Fruit fly (Drosophila melanogaster) S2 (cell line): ENCODE results near the gene CG42264.

Experiments
- CG8478 ChIP-seq: fragments of >200 bp; optimal IDR thresholded peaks from 2 replicates; lab custom pipeline; 2018
- CTCF ChIP-seq, 2 experiments: fragments of >200 bp; optimal IDR thresholded peaks; 2 replicates each; lab custom pipeline; 2018

Gene CG42264

DNA sequence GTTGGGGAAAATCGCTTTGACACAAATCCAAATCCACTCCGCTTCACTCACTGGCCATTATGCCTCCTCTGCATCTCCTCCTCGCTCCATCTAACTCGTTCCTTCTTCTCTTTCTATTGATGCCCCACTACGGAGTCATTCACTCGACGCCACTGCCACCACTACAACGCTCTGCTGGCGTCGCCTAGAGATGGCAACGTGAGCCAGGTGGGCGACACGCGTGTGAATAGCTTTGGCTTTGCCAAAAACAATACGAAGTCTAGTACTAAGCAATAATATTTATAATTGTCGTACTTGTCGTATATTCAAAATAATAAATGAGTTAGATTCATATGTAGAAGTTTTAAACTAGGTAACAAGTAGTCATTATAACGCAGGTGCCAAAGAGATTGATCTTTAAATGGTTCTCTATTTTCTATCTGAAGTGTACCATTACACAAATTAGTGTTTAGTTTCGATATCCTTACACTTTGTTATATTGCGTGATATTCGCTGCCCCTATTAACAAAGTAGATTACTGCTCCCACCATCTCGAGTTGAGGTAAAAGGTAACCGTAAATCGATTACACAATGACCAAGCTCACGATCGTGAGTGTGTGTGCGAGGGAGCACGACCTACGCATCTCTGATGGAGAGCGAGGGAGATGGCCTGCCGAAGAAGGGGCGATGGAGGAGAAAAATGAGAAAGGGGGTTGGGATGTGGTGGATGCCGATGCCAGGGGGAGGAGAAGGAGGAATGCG lies 31.3 kb downstream of the CG42264 start:
- TF ChIP-seq CG8478 (lab: Kevin White, UChicago) (no peak), CTCF (optimal IDR thresholded peaks at IDR 0.05; lab: Kevin White, UChicago) (no peak)

DNA sequence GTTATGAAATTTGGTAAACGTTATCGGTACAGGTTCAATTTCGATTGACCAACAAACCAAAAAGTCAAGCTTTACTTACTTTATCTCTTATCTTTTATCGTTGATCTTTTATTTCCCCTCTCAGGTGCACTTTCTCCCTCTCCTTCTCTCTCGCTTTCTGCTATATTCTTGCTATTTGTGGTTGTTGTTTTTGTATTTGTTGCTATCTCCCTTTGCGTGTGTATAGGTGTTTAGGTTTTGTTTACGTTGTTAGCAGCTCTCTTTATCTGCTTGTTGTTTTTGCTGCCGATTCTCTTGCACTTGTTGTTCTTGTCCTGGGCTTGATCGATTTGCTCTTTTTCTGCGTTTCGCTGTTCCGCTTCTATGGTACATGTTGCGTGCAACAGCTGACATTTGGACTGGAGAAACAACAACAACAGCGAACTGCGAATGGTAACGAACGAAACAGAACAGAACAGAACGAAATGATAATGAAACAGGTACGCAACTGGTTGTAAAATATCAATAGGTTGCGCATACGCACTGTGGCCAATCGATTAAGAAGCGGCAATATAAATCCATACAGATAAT lies 32.1 kb downstream of the CG42264 start:
- TF ChIP-seq CTCF (optimal IDR thresholded peaks at IDR 0.05; lab: Kevin White, UChicago) (no peak), CG8478 (lab: Kevin White, UChicago) (no peak)

DNA sequence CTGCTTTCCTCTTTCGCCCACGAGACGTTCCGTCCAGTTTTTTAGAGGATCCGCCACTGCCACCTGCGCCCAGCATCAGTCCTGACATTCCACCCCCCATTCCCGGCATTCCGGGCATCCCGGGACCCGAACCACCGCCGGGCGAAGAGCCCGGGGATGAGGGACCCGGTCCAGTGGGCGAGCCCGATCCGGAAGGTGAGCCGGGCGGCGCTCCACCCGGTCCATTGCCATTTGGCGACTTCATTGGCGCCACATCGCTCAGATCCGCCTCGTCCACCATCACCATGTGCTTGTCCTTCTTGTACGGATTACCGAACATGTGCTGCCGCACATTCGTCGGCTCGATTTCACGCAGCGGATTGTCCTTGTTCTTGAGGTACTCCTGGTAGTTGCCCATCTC lies 34.8 kb downstream of the CG42264 start:
- no peak for TF ChIP-seq CTCF (optimal IDR thresholded peaks at IDR 0.05; lab: Kevin White, UChicago)
- TF ChIP-seq CG8478 (lab: Kevin White, UChicago) = no peak

DNA sequence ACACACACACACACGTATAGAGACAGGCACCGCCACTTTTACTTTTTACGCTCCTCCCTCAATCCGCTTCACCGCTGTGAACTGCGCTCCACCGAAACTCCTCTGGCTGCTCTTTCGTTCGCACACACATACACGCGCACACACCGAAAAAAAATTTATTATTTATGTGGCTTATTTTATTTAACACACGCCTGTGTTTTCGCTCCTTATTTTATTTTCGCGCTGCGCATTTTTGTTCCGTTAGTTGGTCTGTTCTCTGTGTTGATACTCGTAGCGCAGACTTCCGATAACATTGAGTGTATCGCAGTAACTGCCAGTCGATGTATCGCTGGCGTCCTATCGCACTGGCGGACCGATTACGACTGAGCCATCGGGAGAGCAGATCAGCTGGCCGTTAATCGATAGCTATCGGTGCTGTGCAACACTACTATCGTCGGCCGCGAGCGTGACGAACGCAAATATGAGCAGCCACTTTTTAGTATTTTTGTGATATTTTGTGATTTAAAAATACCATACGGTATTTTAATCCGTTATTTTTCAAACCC lies 38.7 kb downstream of the CG42264 start, which contains the start of gene Snx27:
Gene Snx27, minus strand, starts transcription at position 356 of the 545 bp plus-strand sequence.
- TF ChIP-seq CG8478 (lab: Kevin White, UChicago) (no peak), CTCF (optimal IDR thresholded peaks at IDR 0.05; lab: Kevin White, UChicago) (peak; percentile 29 to 45)

DNA sequence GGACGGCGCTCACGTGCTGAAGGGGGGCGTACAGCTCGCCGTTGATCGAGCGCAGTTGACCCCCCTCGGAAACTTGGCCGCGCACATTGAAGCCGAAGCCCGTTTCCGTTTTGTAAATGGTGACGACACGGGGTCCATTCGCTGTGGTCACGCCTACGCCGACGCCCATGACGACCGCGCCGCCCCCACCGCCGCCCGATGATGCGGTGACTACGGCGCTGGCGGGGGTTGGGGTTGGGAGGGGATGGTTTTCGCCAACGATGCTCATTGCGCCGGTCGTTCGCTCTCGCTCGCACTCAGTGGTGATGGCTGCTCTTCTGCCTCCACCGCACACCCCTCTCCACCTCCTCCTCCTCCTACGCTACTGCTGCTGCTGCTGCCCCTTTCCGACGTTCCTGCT lies 39.3 kb downstream of the CG42264 start:
- no peak for TF ChIP-seq CTCF (optimal IDR thresholded peaks at IDR 0.05; lab: Kevin White, UChicago)
- no peak for TF ChIP-seq CG8478 (lab: Kevin White, UChicago)

DNA sequence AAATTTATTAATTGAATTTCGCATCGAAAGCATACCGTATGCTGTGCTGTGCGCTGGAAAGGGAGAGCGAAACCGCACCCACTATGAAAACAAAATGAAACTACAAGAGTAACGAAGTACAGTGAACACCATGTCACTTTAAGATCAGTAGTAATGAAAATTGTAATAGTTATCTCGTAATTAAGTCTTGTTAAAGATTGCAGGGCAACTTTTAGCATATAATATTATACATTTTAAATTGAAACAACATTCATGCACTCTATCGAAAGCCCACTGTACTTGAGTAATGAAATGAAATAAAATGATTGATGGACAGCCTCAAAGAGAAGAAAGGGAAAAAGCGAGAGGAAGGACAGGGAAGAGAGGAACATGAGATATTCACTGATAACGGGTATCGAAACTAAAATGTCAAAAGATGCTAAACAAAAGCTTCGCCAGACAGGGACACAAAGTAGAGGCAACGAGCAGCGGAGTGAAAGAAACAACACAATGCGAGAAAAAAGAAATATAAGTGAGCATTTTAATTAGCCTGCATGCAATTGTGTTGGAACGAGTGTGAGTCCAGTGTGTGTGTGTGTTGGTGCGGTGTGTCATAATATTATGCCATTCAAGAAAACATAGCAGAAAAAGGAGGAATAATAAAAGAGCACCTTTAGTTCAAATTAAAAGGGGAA lies 41.0 kb downstream of the CG42264 start:
- no peak for TF ChIP-seq CG8478 (lab: Kevin White, UChicago)
- no peak for TF ChIP-seq CTCF (optimal IDR thresholded peaks at IDR 0.05; lab: Kevin White, UChicago)

DNA sequence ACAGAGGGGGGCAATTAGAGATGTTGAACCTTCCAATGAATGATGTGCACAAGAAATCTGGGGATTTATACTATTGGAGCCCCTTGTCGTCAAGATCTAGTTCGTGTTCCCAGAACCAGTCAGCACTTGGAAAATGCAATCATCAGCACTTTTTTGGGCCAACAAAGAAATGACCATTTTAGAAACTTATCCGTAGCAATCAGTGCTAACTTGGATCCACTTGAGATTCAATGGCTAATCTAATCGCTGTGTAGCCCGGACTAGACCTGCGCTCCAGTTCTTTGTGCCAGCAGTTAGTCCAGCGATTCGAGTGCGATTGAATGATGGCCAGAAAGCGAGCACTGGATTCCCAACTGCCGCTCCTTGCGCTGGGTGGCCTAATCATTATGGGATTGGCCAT lies 44.0 kb downstream of the CG42264 start, which contains the start of gene CG15773:
Gene CG15773, plus strand, starts transcription at position 301 of the 400 bp plus-strand sequence.
- TF ChIP-seq CTCF (optimal IDR thresholded peaks at IDR 0.05; lab: Kevin White, UChicago) = no peak

DNA sequence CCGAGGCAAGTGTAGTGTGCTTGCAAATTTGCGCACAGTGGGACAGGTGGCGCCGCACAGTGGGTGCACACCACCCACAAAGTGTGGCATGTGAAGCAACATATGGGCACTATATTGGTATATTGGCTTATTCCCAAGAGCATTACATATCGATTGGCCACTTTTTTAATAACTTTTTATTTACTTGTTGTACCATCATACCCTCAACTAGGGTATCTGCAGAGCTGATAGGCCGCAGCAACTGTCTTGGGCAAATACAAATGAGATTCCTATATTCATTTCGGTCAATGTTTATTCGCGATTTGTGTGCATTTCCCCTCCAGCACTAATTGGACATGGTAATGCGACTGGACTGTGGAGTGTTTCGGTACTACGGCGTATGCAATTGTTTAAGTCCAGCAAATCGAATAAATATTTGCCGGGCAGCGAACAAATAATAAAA lies 51.7 kb downstream of the CG42264 start:
- TF ChIP-seq CTCF (optimal IDR thresholded peaks at IDR 0.05; lab: Kevin White, UChicago) (no peak), CG8478 (lab: Kevin White, UChicago) (no peak)

DNA sequence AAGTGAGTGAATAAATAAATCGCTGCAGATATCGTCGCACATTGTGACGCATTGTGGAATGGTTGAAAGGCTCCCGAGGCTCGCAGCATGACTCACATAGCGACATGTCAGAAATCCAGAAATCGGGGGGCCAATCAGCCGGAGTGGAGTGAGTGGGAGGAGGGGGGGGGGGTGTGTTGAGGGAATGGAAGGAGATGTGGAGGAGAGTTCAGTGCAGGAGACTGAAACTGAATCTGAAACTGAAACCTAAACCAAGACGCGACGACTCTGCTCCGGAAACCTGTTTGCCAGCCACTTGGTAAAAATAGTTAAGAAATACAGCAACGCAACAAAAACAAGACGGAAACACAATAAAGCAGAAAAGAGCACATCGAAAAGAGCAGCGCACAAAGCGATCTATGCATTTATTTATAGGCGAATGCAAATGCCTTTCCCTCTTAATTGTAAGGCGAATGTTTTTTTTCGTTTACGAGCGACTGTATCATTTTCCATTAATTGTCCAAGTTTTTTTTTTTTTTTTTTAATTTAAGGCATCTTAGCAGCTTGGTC lies 52.2 kb downstream of the CG42264 start:
- TF ChIP-seq CTCF (optimal IDR thresholded peaks at IDR 0.05; lab: Kevin White, UChicago) (no peak), CG8478 (lab: Kevin White, UChicago) (no peak)

DNA sequence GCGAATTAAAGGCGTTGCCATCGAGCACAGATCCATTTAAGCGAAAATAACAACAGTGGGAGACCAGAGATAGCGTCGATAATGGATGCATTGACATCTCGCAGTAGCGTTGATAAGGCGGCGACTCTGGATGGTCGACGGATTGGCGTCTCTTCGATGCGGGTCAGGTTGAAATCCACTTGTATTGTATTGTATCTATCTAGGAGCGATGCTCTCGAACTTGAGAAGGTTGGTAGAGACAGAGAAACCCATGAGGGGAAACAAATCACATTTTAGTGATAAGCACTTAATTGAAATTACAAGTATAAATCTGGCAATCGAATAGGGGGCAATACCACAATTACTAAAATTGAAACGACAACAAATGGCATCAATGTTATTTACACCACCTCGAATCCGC lies 52.9 kb downstream of the CG42264 start:
- TF ChIP-seq CG8478 (lab: Kevin White, UChicago) (no peak), CTCF (optimal IDR thresholded peaks at IDR 0.05; lab: Kevin White, UChicago) (no peak)
